Worm (Caenorhabditis elegans): ENCODE results near the gene F44G4.1.

Gene F44G4.1

DNA sequence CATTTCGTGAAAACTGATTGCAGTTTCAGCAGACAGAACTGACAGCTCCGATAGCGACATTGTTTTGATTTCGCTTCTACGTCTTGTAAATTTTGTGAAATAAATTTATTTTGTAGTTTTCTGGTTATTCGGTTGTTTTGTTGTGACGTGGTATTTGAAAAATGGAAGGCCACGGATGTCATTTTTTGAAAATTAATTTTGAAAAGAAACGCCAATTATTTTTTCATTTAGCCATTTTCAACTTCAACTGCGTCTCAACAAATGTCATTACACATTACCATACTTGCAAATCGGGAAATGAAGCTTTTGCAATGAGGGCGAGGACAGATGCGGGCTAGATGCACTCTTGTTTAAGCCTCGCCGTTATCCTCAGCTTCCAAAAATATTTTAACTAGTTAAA, 6.5 kb upstream of the F44G4.1 start, which contains the start of gene C18E9.8:
Gene C18E9.8 (minus strand): TSS at position 101 of the 400 bp plus-strand sequence.
- TF ChIP-seq unc-62 (GFP tag; optimal IDR thresholded peaks at IDR 0.05) = no peak

DNA sequence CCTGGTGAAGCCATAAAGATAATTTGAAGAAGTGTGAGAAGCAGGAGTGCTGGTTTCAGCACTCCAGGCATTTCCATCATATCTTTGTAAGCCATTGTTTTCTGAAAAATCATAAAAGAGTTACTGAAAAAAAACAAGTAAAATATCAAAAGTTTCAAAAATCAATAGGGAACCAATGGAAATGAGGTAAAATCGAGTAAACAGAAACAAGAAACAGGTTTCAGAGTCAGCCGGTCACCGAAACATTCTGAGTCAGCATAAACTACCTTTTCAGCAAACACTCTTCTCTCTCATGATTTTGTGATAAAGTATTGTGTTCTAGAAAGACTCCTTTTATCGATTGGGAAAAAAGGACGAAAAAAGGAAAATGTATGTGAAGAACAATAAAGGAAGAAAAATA, 5.0 kb upstream of the F44G4.1 start, which contains the start of gene C18E9.9:
Gene C18E9.9 (minus strand): TSS at position 101 of the 400 bp plus-strand sequence.
- no peak for TF ChIP-seq unc-62 (GFP tag; optimal IDR thresholded peaks at IDR 0.05)

DNA sequence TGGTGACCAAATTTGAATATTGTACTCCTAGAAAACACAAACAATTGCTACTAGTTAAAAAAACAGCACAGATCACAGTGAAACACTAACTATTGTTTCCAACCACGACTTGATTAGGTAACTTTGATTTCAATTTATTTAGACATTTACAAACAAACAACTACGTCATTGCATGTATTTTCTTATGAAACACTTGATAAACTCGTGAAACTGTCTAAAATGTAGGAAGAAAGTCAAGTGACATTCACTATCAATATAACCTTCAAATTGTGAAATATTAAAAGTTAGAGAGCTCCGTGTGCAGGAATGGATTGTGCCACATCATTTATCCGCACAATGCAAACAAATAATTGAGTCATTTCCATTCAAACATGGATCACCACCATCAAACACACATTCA, 4.2 kb upstream of the F44G4.1 start:
- TF ChIP-seq unc-62 (GFP tag; optimal IDR thresholded peaks at IDR 0.05) = no peak

DNA sequence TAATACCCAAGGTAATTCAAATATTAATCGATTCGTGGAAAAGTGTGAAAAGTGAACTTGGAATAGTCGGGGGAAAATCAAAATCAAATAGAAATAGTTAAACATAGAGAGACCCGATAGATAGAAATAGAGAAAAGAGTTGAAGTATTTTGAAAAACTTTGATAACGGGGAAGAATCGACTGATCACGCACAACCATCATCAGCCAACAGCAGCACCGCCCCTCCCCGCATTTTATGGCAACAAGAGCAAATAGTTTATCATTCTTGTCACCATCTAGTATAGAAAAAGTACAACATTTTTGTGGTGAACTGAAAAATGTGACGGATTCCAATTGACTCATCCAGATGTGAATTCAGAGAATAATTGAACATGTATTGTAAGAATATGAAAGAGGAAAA, 2.8 kb upstream of the F44G4.1 start:
- TF ChIP-seq unc-62 (GFP tag; optimal IDR thresholded peaks at IDR 0.05) = no peak

DNA sequence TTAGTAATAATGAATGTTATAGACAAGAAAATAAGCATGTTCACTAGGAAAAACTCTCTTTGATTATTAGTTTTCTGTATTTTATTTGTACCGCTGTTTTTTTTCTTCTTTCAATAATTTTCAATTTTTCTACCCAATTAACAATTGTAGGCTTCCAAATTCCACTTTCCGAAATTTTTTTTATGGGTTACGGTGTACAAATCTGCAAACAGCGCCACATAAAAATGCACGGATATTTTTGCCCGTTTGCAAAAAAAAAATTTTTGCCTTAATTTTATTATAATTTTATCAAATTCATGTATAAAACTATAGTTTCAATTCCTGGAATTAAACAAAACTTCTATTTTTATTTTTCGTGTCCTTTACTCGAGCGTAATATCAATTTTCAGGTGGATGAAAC, 1.7 kb upstream of the F44G4.1 start, which contains the start of gene ooc-5:
Gene ooc-5 (plus strand): TSS at position 381 of the 400 bp plus-strand sequence.
- TF ChIP-seq unc-62 (GFP tag; optimal IDR thresholded peaks at IDR 0.05) = no peak

DNA sequence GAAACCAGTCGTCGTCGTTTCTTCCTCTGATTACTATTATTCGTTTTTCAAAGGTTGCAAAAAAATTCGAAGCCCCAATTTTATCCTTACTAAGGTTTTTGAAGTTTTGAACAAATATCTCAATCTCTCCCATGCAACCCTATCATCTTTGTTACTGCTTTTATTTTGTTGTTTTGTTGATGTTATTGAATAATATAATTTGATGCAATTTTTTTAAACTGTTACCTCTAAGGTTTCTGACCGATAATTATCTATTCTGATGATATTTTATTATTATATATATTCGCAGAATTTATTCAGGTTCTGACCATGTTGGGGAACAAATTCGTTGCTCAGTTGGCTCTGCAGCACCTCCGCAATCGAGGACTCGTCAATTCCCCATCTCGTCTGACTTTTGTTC, 1.6 kb downstream of the F44G4.1 start, which contains the start of gene ndub-2:
Gene ndub-2 (plus strand): TSS at position 301 of the 400 bp plus-strand sequence.
- TF ChIP-seq unc-62 (GFP tag; optimal IDR thresholded peaks at IDR 0.05) = no peak

DNA sequence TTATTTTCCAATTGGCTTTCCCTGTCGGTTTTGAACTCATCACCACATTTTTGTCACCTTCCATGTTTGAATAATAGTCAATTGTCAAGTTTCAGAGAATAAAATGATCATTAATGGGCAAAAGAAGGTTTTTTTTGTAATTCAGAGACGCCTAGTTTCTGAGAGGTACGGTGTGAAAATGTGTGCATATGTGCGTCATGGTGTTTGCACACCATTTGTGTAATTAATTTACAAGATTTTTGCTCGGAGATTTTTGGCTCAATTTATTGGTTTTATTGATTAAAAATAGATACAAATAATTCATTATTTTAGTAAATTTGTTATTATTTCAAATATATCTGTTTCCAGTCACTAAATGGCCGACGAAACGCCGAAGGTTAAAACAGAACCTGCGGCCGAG, 3.0 kb downstream of the F44G4.1 start, which contains the start of the genes F44G4.3 and tdp-1:
Gene F44G4.3 (minus strand): TSS at position 184 of the 400 bp plus-strand sequence.
Gene tdp-1 (plus strand): TSS at position 347 of the 400 bp plus-strand sequence.
- TF ChIP-seq unc-62 (GFP tag; optimal IDR thresholded peaks at IDR 0.05) = no peak

DNA sequence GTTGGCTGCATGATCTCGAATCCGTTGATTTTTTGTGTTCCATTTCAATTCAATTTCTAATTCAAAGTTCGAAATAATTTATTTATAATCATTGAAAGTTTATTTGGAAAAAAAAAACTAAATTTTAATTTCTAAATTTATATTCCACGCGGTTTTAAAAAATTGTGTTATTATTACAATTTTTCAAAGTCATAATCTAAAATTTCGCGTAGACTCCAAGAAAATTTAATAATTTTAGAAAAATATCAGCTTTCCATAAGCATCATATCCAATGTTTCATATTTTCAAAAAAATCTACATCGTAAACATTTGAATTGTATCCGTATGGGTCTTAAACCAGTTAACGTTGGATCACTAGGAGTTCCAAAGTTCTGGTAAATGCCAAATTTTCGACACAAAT, 5.9 kb downstream of the F44G4.1 start, which contains the start of gene F44G4.5:
Gene F44G4.5 (minus strand): TSS at position 101 of the 400 bp plus-strand sequence.
- no peak for TF ChIP-seq unc-62 (GFP tag; optimal IDR thresholded peaks at IDR 0.05)

DNA sequence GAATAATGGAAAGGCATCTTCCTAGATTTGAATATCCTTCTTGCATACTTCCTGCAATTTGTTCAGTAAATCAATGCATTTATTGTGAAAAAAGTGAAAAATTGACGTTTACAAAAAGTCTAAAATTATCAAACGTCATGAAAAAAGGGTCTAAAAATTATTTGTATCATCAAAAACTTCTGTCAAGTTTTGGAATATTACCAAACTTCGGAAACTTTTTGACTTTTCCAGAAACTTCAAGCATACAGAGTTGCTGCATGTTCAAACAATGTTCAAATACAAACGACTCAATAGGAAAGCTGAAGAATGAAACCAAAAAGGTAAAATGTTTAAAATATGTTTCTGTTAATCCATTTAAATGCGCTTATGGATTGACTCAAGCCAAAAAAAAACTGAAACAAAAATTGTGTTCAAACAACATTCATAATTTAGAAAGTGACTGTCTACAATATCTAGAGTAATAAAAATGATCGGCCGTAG, 7.3 kb downstream of the F44G4.1 start, which contains the start of gene F44G4.6:
Gene F44G4.6 (minus strand): TSS at position 51 of the 480 bp plus-strand sequence.
- no peak for TF ChIP-seq unc-62 (GFP tag; optimal IDR thresholded peaks at IDR 0.05)

DNA sequence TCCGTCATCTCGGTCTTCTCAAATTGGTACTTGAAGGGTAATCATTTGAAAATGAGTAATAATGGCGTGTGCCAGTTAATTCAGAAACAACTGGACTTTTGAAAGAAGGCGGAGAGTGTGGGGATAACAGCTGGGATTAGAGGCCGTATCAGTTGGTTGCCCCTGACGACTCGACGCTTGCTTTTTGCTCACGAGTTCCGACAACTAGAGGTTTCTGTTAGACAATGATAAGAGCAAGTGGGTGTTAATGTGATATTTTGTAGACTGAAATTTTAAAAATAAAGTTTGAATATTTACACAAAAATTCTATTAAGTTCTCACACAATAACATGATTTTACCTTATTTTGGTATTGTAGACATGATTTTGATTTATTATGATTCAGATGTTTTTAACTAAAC, 10.6 kb downstream of the F44G4.1 start, which contains the start of gene F44G4.7:
Gene F44G4.7 (minus strand): TSS at position 101 of the 400 bp plus-strand sequence.
- TF ChIP-seq unc-62 (GFP tag; optimal IDR thresholded peaks at IDR 0.05) = no peak

DNA sequence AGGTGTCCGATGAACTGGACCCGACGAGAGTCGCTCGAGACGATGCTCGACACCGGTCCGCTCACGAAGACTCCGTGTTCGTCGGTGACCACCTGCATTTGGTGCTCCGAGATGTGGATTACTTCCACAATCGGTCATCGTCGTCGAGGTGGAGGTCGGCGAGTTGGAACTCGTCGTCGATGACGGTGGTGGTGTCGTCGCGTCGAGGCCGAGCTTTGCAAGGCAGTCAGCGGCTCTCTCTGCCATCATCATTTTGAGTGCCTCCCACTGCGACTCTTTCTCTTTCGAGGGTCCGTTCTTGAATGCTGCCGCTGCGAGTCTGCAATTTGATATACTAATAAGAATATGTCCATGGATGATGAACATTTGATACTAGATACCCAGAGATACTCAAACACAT, 13.3 kb downstream of the F44G4.1 start:
- TF ChIP-seq unc-62 (GFP tag; optimal IDR thresholded peaks at IDR 0.05) = no peak

DNA sequence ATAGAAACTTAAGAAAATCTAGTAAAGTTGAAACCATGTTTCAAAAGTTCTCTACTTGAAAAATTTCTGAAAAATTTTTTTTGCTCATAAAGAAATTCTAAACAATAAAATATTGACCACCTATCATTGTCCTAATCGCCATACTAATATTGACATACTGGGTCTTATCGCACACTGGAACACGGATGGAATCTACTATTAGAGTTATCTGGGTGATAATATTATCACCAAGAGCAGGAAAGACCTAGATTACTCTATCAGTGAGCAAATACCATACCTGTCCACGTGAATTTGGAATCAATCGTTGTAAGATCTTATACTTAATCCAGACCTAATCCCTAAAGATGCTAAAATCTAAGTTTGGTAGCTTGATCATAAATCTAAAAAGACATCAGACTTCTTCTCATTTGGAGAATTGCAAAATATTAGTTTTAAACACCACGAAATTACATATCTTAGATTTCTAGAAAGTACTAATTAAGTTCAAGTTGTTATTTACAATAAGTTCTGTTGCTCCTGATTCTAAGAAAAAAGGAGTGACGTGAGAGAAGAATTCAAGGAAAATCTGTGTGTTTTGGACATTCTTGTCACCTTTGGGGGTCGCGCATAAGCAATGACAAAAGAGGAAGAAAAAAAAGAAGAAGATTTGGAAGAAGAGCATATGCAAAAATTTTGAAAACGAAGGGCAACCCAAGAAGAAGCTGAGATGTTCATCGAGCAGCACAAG, 15.7 kb downstream of the F44G4.1 start:
- no peak for TF ChIP-seq unc-62 (GFP tag; optimal IDR thresholded peaks at IDR 0.05)

DNA sequence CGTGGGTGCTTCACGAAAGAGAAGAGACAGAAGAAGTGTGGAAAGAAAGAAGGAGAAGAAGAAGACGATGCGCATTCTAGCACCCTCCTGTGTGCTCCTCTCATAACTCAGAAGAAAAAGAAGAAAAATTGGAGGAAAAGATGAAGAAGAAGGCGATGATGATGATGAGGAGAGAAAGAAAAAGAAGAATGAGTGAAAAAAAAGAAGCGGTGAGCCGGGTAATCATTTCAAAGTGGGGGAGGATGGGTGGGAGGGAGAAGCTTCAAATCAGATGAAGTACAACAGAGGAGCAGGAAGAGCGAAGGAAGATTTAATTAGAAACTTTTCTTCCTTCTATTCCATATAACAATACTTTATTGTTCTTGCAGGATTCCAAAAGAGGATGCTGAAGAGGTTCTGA, 16.3 kb downstream of the F44G4.1 start:
- no peak for TF ChIP-seq unc-62 (GFP tag; optimal IDR thresholded peaks at IDR 0.05)

DNA sequence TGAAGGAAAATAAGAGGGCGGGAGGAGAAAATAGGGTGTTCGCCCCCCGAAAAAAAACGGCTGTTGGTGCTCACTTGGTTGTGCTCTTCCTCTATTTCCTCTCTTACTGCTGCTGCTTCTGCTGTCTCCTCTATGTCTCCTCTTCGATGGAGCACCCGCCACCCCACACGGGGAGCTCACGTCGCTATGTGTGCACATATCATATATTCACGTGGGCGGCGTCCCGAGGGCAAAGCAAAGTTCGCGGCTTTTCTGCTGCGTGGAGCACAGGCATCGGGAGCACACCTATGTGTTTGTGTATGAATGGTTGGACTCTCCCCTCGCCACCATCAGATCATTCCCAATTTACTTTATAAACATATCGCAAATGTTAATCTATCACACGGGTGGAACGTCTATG, 18.9 kb downstream of the F44G4.1 start:
- TF ChIP-seq unc-62 (GFP tag; optimal IDR thresholded peaks at IDR 0.05) = no peak

DNA sequence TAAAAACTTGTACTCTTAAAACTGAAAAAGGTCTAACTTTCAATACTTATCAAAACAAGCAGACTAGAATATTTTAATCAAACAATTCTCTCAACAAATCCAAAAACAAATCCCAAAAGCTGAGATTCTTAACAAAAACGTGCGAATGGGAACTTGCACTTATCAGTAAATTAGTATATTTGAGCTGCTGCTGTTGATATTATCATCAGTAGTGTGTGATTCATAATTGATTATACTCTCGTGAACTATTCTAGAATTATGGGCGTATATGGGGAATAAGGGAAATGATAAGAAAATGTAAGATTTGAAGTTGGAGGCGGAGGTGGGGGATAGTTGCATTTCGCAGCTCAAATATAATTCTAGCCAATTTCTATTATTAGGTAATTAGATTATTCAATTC, 19.8 kb downstream of the F44G4.1 start:
- TF ChIP-seq unc-62 (GFP tag; optimal IDR thresholded peaks at IDR 0.05) = no peak

DNA sequence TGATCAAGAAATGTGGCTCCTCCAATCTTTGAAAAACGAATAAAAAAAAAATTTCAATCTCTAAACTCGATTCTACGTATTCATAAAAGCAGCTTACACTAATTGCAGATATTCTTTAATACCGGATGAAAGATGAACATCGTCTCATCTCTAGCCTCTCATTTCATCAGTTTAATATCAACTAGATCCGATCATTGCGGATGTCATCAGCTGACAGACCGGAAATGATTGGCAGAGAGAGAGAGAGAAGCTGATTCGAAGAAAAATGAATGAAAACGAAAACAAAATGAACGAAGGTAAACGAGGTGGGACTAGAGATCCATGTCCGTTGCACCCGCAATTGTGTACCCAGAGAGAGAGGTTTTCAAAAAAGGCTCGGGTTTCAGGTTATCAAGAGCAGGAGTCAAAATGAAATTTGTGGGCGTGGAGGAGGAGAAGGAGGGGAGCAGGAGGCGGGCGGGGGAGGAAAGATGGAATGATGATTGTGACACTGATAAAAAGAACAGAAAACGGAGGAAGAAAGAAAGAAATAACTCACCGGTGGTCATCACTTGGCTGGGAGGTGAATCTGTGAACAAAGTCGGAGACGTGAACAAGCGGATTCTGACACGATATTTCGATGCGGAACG, 20.6 kb downstream of the F44G4.1 start:
- no peak for TF ChIP-seq unc-62 (GFP tag; optimal IDR thresholded peaks at IDR 0.05)

Measured in whole organism, dauer.